Worm (Caenorhabditis elegans) whole organism, L2 larva: ENCODE data around the gene F54H12.10.

Source experiments
- F13H6.1 ChIP-seq: sonication (generic microtip); optimal IDR thresholded peaks from 2 replicates; lab custom pipeline; 2016; ENCODE audit warnings: missing genetic modification characterization, missing compliant biosample characterization
- R02D3.7 ChIP-seq: fragments of 150-350 bp; optimal IDR thresholded peaks from 2 replicates; lab custom pipeline; 2014; ENCODE audit warnings: missing biosample characterization, missing genetic modification characterization
- ZK546.5 ChIP-seq: sonication (generic microtip); optimal IDR thresholded peaks from 2 replicates; lab custom pipeline; 2017; ENCODE audit warnings: missing biosample characterization, missing genetic modification characterization
- blmp-1 ChIP-seq: sonication (generic microtip); optimal IDR thresholded peaks from 2 replicates; lab custom pipeline; 2017; ENCODE audit warnings: missing genetic modification characterization, mild to moderate bottlenecking, missing compliant biosample characterization, antibody characterized with exemption, moderate library complexity; ENCODE audit not compliant: insufficient read depth
- fos-1 ChIP-seq: fragments of 150-350 bp; optimal IDR thresholded peaks from 2 replicates; lab custom pipeline; 2014; ENCODE audit warnings: missing biosample characterization, missing genetic modification characterization
- lsy-2 ChIP-seq, 2 experiments: fragments of 150-350 bp in 1 of 2; sonication (generic microtip) in 1 of 2; optimal IDR thresholded peaks; 2 replicates each; lab custom pipeline; 2014 to 2017; ENCODE audit warnings: missing biosample characterization in 2 of 2, missing genetic modification characterization in 2 of 2
- mbf-1 ChIP-seq: sonication (generic microtip); optimal IDR thresholded peaks from 2 replicates; lab custom pipeline; 2017; ENCODE audit warnings: missing biosample characterization, missing genetic modification characterization
- mdl-1 ChIP-seq, 2 experiments: fragments of 150-350 bp in 1 of 2; sonication (generic microtip) in 1 of 2; optimal IDR thresholded peaks; 2 replicates each; lab custom pipeline; 2017; ENCODE audit warnings: missing biosample characterization in 2 of 2, missing genetic modification characterization in 2 of 2
- nhr-237 ChIP-seq: fragments of 150-350 bp; optimal IDR thresholded peaks from 2 replicates; lab custom pipeline; 2014; ENCODE audit warnings: missing biosample characterization, missing genetic modification characterization
- nhr-25 ChIP-seq: fragments of 150-350 bp; sonication (generic microtip); optimal IDR thresholded peaks from 3 replicates; lab custom pipeline; 2014; ENCODE audit warnings: missing biosample characterization, missing genetic modification characterization
- nhr-77 ChIP-seq: fragments of 150-350 bp; optimal IDR thresholded peaks from 2 replicates; lab custom pipeline; 2014; ENCODE audit warnings: missing biosample characterization, missing genetic modification characterization
- snpc-4 ChIP-seq: fragments of 150-350 bp; optimal IDR thresholded peaks from 2 replicates; lab custom pipeline; 2014; ENCODE audit warnings: missing biosample characterization, missing genetic modification characterization
- unc-55 ChIP-seq: fragments of 150-350 bp; sonication (generic microtip); optimal IDR thresholded peaks from 3 replicates; lab custom pipeline; 2014; ENCODE audit warnings: missing biosample characterization, missing genetic modification reagents, missing genetic modification characterization
- unc-62 ChIP-seq: fragments of 150-350 bp; optimal IDR thresholded peaks from 2 replicates; lab custom pipeline; 2014; ENCODE audit warnings: missing biosample characterization, missing genetic modification reagents, missing genetic modification characterization

DNA sequence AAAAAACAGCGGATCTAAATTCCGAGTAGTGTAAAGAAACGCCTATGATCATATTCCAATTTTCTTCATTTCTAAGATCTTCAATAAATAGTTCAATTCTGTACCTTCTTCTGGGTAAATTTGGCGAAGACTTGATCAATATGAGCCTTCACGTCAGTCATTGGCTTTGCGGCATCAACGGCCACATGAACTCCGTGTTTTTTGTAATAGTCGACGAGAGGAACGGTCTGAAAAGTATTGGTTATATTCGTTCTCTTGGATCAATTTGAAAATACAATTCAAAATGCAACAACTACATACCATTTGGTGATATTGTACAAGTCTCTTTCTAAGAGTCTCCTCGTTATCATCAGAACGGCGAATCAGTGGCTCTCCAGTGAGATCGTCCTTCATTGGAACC is 8.3 kb downstream of the F54H12.10 start:
- TF ChIP-seq F13H6.1 (tag; lab: Kevin White, UChicago) (no peak), unc-55 (GFP tag; lab: Kevin White, UChicago) (no peak), nhr-237 (tag; lab: Kevin White, UChicago) (no peak), mdl-1 (tag; optimal IDR thresholded peaks at IDR 0.05; lab: Kevin White, UChicago) (no peak), mbf-1 (no peak), lsy-2 (tag; optimal IDR thresholded peaks at IDR 0.05; lab: Kevin White, UChicago) (no peak), blmp-1 (tag; lab: Kevin White, UChicago) (no peak), unc-62 (GFP tag; lab: Kevin White, UChicago) (no peak), R02D3.7 (no peak), nhr-25 (tag; lab: Kevin White, UChicago) (no peak), ZK546.5 (tag; lab: Kevin White, UChicago) (no peak), snpc-4 (no peak), fos-1 (no peak), nhr-77 (tag; lab: Kevin White, UChicago) (no peak)
